Worm (Caenorhabditis elegans): ENCODE results near the gene F52G3.7.

DNA sequence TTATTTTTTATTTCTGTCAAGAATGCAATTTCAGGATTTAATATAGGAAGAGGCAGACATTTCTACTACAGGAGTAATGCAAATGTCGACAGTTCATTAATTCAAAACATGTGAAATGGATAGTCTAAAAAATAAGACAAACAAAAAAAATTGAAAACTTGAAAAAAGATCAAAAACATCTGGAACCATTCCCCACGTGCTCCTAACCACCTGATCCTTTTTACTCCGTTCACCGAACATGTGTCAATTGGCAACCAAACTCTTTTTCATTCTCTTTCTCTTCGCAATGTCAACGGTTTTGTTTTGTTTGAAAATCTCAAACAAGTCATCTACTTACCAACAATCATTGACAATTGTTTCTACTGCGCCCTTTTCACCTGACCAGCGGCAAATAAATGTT, 5.7 kb upstream of the F52G3.7 start:
- no peak for TF ChIP-seq aly-2 (tag; optimal IDR thresholded peaks at IDR 0.05)
- TF ChIP-seq mdl-1 (tag; optimal IDR thresholded peaks at IDR 0.05) = no peak
- no peak for TF ChIP-seq tbx-2 (tag; optimal IDR thresholded peaks at IDR 0.05)
- TF ChIP-seq ama-1 (optimal IDR thresholded peaks at IDR 0.05) = no peak
- no peak for TF ChIP-seq skn-1 (tag; optimal IDR thresholded peaks at IDR 0.05)
- no peak for TF ChIP-seq fos-1 (tag; optimal IDR thresholded peaks at IDR 0.05)
- no peak for TF ChIP-seq nfya-1 (tag; optimal IDR thresholded peaks at IDR 0.05; ENCODE audit: insufficient read depth)
- TF ChIP-seq R02D3.7 (tag; optimal IDR thresholded peaks at IDR 0.05) = no peak
- TF ChIP-seq nhr-23 (tag; optimal IDR thresholded peaks at IDR 0.05) = no peak
- TF ChIP-seq mml-1 (tag; optimal IDR thresholded peaks at IDR 0.05) = no peak
- no peak for TF ChIP-seq ceh-82 (tag; optimal IDR thresholded peaks at IDR 0.05)
- no peak for TF ChIP-seq zag-1 (tag; optimal IDR thresholded peaks at IDR 0.05)
- TF ChIP-seq sea-2 (GFP tag; optimal IDR thresholded peaks at IDR 0.05) = no peak
